Worm (Caenorhabditis elegans): ENCODE measurements around the gene F23B12.4.
"Not testable (repeated sequence)": the region's sequence is repeated elsewhere in the genome, so short reads cannot be mapped to it uniquely, and the experiment has no call there.

F23B12.4 gene

ce11 chrV:14447240-14447763, 6.4 kb downstream of the F23B12.4 start, which contains the start of the genes dlat-1 and fntb-1:
TSS of gene dlat-1 (minus strand) at chrV:14447290.
TSS of gene fntb-1 (plus strand) at chrV:14447651.
- TF ChIP-seq tab-1 (GFP tag; IDR thresholded peaks at IDR 0.05) (no peak), ztf-23 (GFP tag; IDR thresholded peaks at IDR 0.05) (no peak), cog-1 (tag; optimal IDR thresholded peaks at IDR 0.05) (no peak), med-1 (GFP tag; optimal IDR thresholded peaks at IDR 0.05; ENCODE audit: insufficient read depth) (no peak), T22C8.4 (GFP tag; IDR thresholded peaks at IDR 0.05) (no peak), klf-2 (GFP tag; conservative IDR thresholded peaks at IDR 0.05) (no peak), flt-1 (GFP tag; IDR thresholded peaks at IDR 0.05) (no peak), ref-1 (GFP tag; conservative IDR thresholded peaks at IDR 0.05) (no peak), ztf-29 (GFP tag; IDR thresholded peaks at IDR 0.05) (no peak)

ce11 chrV:14448669-14449068, 7.7 kb downstream of the F23B12.4 start:
- TF ChIP-seq cog-1 (tag; optimal IDR thresholded peaks at IDR 0.05) (no peak), klf-2 (GFP tag; conservative IDR thresholded peaks at IDR 0.05) (no peak), med-1 (GFP tag; optimal IDR thresholded peaks at IDR 0.05; ENCODE audit: insufficient read depth) (no peak), ref-1 (GFP tag; conservative IDR thresholded peaks at IDR 0.05) (no peak)

DNA sequence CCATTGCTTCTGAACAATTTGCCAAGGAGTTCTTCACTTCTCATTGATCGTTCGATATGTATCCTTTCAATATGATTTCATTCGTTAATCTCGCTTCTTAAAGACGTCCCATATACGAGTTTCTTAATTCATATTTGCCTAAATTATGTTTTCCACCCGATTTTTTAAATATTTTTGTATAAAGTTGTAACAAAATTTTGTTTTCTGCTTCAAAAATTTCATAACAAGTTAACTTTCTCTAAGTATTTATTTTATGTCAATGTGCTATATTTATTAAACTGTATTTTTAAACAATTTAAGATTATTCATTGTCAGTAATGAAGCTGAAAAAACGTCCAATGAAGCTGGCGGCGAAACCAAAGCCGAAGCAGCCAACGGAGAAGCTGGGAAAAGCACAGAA, 8.5 kb downstream of the F23B12.4 start, which contains the start of gene F23B12.7:
TSS of gene F23B12.7 (plus strand) at position 301 of the 400 bp plus-strand sequence.
- no peak for TF ChIP-seq klf-2 (GFP tag; conservative IDR thresholded peaks at IDR 0.05)
- no peak for TF ChIP-seq ref-1 (GFP tag; conservative IDR thresholded peaks at IDR 0.05)
- TF ChIP-seq T22C8.4 (GFP tag; IDR thresholded peaks at IDR 0.05), result no peak
- no peak for TF ChIP-seq flt-1 (GFP tag; IDR thresholded peaks at IDR 0.05)

DNA sequence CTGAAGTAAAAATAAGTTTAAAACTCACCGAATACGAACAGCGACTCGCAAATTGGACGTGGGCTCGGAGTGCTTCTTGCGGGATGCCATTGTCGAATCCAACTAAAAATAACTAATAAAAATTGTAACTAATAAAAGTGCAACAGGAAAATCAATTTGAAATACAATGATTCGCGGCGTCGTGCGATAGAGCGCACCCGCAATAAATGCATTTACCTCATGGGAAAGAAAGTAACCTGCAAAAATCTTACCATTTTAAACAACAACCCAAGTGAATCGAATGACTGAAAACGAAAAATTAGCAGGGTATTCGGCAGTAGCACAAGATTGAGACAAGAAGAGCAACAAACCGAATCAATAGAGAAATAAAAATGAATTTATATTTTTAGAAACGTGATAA, 15.7 kb downstream of the F23B12.4 start, which contains the start of gene bmk-1:
TSS of gene bmk-1 (minus strand) at position 359 of the 400 bp plus-strand sequence.
- TF ChIP-seq flt-1 (GFP tag; IDR thresholded peaks at IDR 0.05) (no peak), med-1 (GFP tag; optimal IDR thresholded peaks at IDR 0.05; ENCODE audit: insufficient read depth) (no peak), tab-1 (GFP tag; IDR thresholded peaks at IDR 0.05) (no peak), T22C8.4 (GFP tag; IDR thresholded peaks at IDR 0.05) (no peak), ref-1 (GFP tag; conservative IDR thresholded peaks at IDR 0.05) (no peak), cog-1 (tag; optimal IDR thresholded peaks at IDR 0.05) (no peak), ztf-29 (GFP tag; IDR thresholded peaks at IDR 0.05) (no peak), ztf-23 (GFP tag; IDR thresholded peaks at IDR 0.05) (no peak), klf-2 (GFP tag; conservative IDR thresholded peaks at IDR 0.05) (no peak)

- TF ChIP-seq ztf-29 (GFP tag; IDR thresholded peaks at IDR 0.05) (no peak), tab-1 (GFP tag; IDR thresholded peaks at IDR 0.05) (no peak), cog-1 (tag; optimal IDR thresholded peaks at IDR 0.05) (no peak), ref-1 (GFP tag; conservative IDR thresholded peaks at IDR 0.05) (no peak), med-1 (GFP tag; optimal IDR thresholded peaks at IDR 0.05; ENCODE audit: insufficient read depth) (no peak), flt-1 (GFP tag; IDR thresholded peaks at IDR 0.05) (no peak), klf-2 (GFP tag; conservative IDR thresholded peaks at IDR 0.05) (no peak), T22C8.4 (GFP tag; IDR thresholded peaks at IDR 0.05) (no peak), ztf-23 (GFP tag; IDR thresholded peaks at IDR 0.05) (no peak)
Observed at ce11 chrV:14457070-14457469, 16.1 kb downstream of the F23B12.4 start, which contains the start of gene coh-3. TSS of gene coh-3 (plus strand) at chrV:14457422.

- no peak for TF ChIP-seq ztf-29 (GFP tag; IDR thresholded peaks at IDR 0.05)
- TF ChIP-seq ref-1 (GFP tag; conservative IDR thresholded peaks at IDR 0.05), result no peak
- TF ChIP-seq tab-1 (GFP tag; IDR thresholded peaks at IDR 0.05), result no peak
- no peak for TF ChIP-seq T22C8.4 (GFP tag; IDR thresholded peaks at IDR 0.05)
- TF ChIP-seq ztf-23 (GFP tag; IDR thresholded peaks at IDR 0.05), result no peak
- no peak for TF ChIP-seq med-1 (GFP tag; optimal IDR thresholded peaks at IDR 0.05; ENCODE audit: insufficient read depth)
- TF ChIP-seq cog-1 (tag; optimal IDR thresholded peaks at IDR 0.05), result no peak
- no peak for TF ChIP-seq klf-2 (GFP tag; conservative IDR thresholded peaks at IDR 0.05)
- TF ChIP-seq flt-1 (GFP tag; IDR thresholded peaks at IDR 0.05), result no peak
Observed at ce11 chrV:14460122-14460521, 19.2 kb downstream of the F23B12.4 start.

ce11 chrV:14460615-14461102, 19.7 kb downstream of the F23B12.4 start, which contains the start of gene F08H9.2:
TSS of gene F08H9.2 (plus strand) at chrV:14460665.
- no peak for TF ChIP-seq klf-2 (GFP tag; conservative IDR thresholded peaks at IDR 0.05)
- TF ChIP-seq flt-1 (GFP tag; IDR thresholded peaks at IDR 0.05), result no peak
- TF ChIP-seq ztf-29 (GFP tag; IDR thresholded peaks at IDR 0.05), result no peak

DNA sequence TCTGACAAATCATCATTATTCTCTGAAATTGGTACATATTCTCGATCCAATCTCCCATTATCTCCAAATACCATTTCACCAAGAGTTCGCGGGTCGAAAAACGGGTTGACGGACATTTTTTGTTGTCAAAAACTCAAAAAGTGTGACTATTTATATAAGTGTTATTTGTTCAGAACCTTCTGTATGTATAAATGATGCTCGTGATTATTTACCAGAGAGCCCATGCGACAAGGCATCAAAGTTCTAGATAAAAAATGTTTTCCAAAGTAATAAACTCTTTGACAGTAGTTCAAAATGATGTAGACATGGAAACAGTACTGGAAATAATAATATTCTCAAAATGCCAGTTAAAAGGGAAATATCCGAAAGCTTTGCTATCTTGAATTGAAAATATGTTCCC, 21.7 kb downstream of the F23B12.4 start:
- TF ChIP-seq flt-1 (GFP tag; IDR thresholded peaks at IDR 0.05), result no peak
- TF ChIP-seq ref-1 (GFP tag; conservative IDR thresholded peaks at IDR 0.05), result no peak
- TF ChIP-seq klf-2 (GFP tag; conservative IDR thresholded peaks at IDR 0.05), result no peak
- no peak for TF ChIP-seq T22C8.4 (GFP tag; IDR thresholded peaks at IDR 0.05)
- no peak for TF ChIP-seq med-1 (GFP tag; optimal IDR thresholded peaks at IDR 0.05; ENCODE audit: insufficient read depth)
- no peak for TF ChIP-seq ztf-29 (GFP tag; IDR thresholded peaks at IDR 0.05)
- TF ChIP-seq cog-1 (tag; optimal IDR thresholded peaks at IDR 0.05), result no peak
- no peak for TF ChIP-seq tab-1 (GFP tag; IDR thresholded peaks at IDR 0.05)
- TF ChIP-seq ztf-23 (GFP tag; IDR thresholded peaks at IDR 0.05), result no peak

DNA sequence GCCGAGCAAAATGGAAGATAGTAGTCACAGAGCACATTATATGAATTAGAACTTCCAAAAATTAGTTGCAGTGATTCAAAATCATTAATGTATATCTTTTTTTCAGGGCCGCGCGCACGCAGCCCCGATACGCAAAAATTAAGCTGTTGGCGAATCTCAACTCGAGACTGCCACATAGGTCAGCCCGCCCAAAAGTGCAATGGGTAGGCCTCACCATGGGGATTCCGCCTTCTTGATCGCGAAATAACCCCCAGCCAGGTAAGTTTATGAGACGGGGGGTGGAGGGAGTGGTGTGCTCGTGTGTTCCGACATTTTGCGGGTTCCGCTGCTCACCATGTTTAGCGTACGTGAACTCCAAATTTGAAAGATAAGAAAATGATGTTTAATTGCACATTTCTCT, 22.1 kb downstream of the F23B12.4 start, which contains the start of gene F08H9.3:
TSS of gene F08H9.3 (minus strand) at position 252 of the 400 bp plus-strand sequence.
- TF ChIP-seq T22C8.4, ztf-23, tab-1 (GFP tag; IDR thresholded peaks at IDR 0.05): not testable (repeated sequence)

DNA sequence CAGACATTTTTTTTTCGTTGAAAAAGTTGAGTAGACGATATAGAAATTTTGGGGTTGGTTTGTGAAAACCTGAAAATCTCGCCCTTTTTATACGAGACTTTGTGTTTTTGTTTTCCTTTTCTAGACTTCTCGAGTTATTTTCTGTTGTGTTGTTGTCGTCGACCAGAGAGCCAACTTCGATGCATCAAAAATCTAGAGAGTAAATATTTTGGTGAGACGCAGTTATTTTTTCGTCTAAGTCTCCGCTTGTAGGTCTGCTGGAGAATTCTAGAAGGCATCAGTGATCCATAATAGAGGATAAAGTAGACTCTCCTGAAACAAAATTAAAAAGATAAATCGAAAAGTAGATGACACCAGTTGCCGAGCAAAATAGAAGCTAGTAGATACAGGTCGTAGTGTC, 23.4 kb downstream of the F23B12.4 start, which contains the start of gene F08H9.4:
TSS of gene F08H9.4 (minus strand) at position 61 of the 400 bp plus-strand sequence.
- TF ChIP-seq T22C8.4 (GFP tag; IDR thresholded peaks at IDR 0.05) (no peak), tab-1 (GFP tag; IDR thresholded peaks at IDR 0.05) (no peak), ztf-29 (GFP tag; IDR thresholded peaks at IDR 0.05) (no peak)
